Worm (Caenorhabditis elegans) whole organism, L2 larva: ENCODE measurements around the gene ttr-50.

Experiments
- C34F6.9 ChIP-seq: fragments of 150-350 bp; optimal IDR thresholded peaks from 2 replicates; lab custom pipeline; 2014; ENCODE audit warnings: missing biosample characterization, missing genetic modification characterization
- F13H6.1 ChIP-seq: sonication (generic microtip); optimal IDR thresholded peaks from 2 replicates; lab custom pipeline; 2016; ENCODE audit warnings: missing genetic modification characterization, missing compliant biosample characterization
- R02D3.7 ChIP-seq: fragments of 150-350 bp; optimal IDR thresholded peaks from 2 replicates; lab custom pipeline; 2014; ENCODE audit warnings: missing biosample characterization, missing genetic modification characterization
- Y55F3AM.14 ChIP-seq: fragments of 200-800 bp; sonication (Bioruptor generic); optimal IDR thresholded peaks from 2 replicates; lab custom pipeline; 2018; ENCODE audit warnings: mild to moderate bottlenecking, missing genetic modification characterization, missing compliant biosample characterization
- ZK546.5 ChIP-seq: sonication (generic microtip); optimal IDR thresholded peaks from 2 replicates; lab custom pipeline; 2017; ENCODE audit warnings: missing biosample characterization, missing genetic modification characterization
- alr-1 ChIP-seq: fragments of 150-350 bp; optimal IDR thresholded peaks from 2 replicates; lab custom pipeline; 2014; ENCODE audit warnings: missing biosample characterization, missing genetic modification characterization
- aly-2 ChIP-seq: fragments of 150-350 bp; optimal IDR thresholded peaks from 2 replicates; lab custom pipeline; 2014; ENCODE audit warnings: missing biosample characterization, missing genetic modification characterization
- ama-1 ChIP-seq: fragments of 150-350 bp; optimal IDR thresholded peaks from 2 replicates; lab custom pipeline; 2018; ENCODE audit warnings: inconsistent platforms
- blmp-1 ChIP-seq: sonication (generic microtip); optimal IDR thresholded peaks from 2 replicates; lab custom pipeline; 2017; ENCODE audit warnings: missing genetic modification characterization, mild to moderate bottlenecking, missing compliant biosample characterization, antibody characterized with exemption, moderate library complexity; ENCODE audit not compliant: insufficient read depth
- ceh-16 ChIP-seq: fragments of 150-350 bp; optimal IDR thresholded peaks from 2 replicates; lab custom pipeline; 2014; ENCODE audit warnings: missing biosample characterization, missing genetic modification characterization
- ceh-82 ChIP-seq: fragments of 150-350 bp; optimal IDR thresholded peaks from 2 replicates; lab custom pipeline; 2014; ENCODE audit warnings: missing biosample characterization, missing genetic modification characterization
- crh-2 ChIP-seq: sonication (generic microtip); optimal IDR thresholded peaks from 2 replicates; lab custom pipeline; 2017; ENCODE audit warnings: missing biosample characterization, missing genetic modification characterization
- dmd-4 ChIP-seq: sonication (generic microtip); optimal IDR thresholded peaks from 2 replicates; lab custom pipeline; 2017; ENCODE audit warnings: missing biosample characterization, missing genetic modification characterization
- egl-27 ChIP-seq: sonication (generic microtip); optimal IDR thresholded peaks from 3 replicates; lab custom pipeline; 2017; ENCODE audit warnings: missing biosample characterization, missing genetic modification reagents, missing genetic modification characterization
- elt-1 ChIP-seq: fragments of 150-350 bp; optimal IDR thresholded peaks from 2 replicates; lab custom pipeline; 2014; ENCODE audit warnings: missing biosample characterization, missing genetic modification characterization
- elt-3 ChIP-seq: sonication (generic microtip); optimal IDR thresholded peaks from 2 replicates; lab custom pipeline; 2017; ENCODE audit warnings: missing biosample characterization, missing genetic modification characterization
- fos-1 ChIP-seq: fragments of 150-350 bp; optimal IDR thresholded peaks from 2 replicates; lab custom pipeline; 2014; ENCODE audit warnings: missing biosample characterization, missing genetic modification characterization
- gmeb-1 ChIP-seq: fragments of 150-350 bp; optimal IDR thresholded peaks from 2 replicates; lab custom pipeline; 2014; ENCODE audit warnings: missing biosample characterization, missing genetic modification characterization
- lin-11 ChIP-seq: fragments of 150-350 bp; sonication (generic microtip); optimal IDR thresholded peaks from 2 replicates; lab custom pipeline; 2014; ENCODE audit warnings: missing biosample characterization, missing genetic modification characterization, inconsistent platforms, mixed read lengths
- lin-13 ChIP-seq: fragments of 150-350 bp; optimal IDR thresholded peaks from 2 replicates; lab custom pipeline; 2014; ENCODE audit warnings: missing biosample characterization, missing genetic modification reagents, missing genetic modification characterization
- lin-39 ChIP-seq: fragments of 150-350 bp; optimal IDR thresholded peaks from 2 replicates; lab custom pipeline; 2014; ENCODE audit warnings: missing biosample characterization, missing genetic modification reagents, missing genetic modification characterization
- lsy-2 ChIP-seq, 2 experiments: fragments of 150-350 bp in 1 of 2; sonication (generic microtip) in 1 of 2; optimal IDR thresholded peaks; 2 replicates each; lab custom pipeline; 2014 to 2017; ENCODE audit warnings: missing biosample characterization in 2 of 2, missing genetic modification characterization in 2 of 2
- mab-5 ChIP-seq: fragments of 150-350 bp; optimal IDR thresholded peaks from 2 replicates; lab custom pipeline; 2014; ENCODE audit warnings: missing biosample characterization, missing genetic modification characterization
- mbf-1 ChIP-seq: sonication (generic microtip); optimal IDR thresholded peaks from 2 replicates; lab custom pipeline; 2017; ENCODE audit warnings: missing biosample characterization, missing genetic modification characterization
- mdl-1 ChIP-seq, 2 experiments: fragments of 150-350 bp in 1 of 2; sonication (generic microtip) in 1 of 2; optimal IDR thresholded peaks; 2 replicates each; lab custom pipeline; 2017; ENCODE audit warnings: missing biosample characterization in 2 of 2, missing genetic modification characterization in 2 of 2
- nhr-10 ChIP-seq: sonication (generic microtip); optimal IDR thresholded peaks from 2 replicates; lab custom pipeline; 2017; ENCODE audit warnings: missing biosample characterization, missing genetic modification characterization
- nhr-11 ChIP-seq: fragments of 150-350 bp; optimal IDR thresholded peaks from 2 replicates; lab custom pipeline; 2014; ENCODE audit warnings: missing biosample characterization, missing genetic modification characterization
- nhr-12 ChIP-seq: fragments of 150-350 bp; optimal IDR thresholded peaks from 2 replicates; lab custom pipeline; 2014; ENCODE audit warnings: missing biosample characterization, missing genetic modification characterization
- nhr-129 ChIP-seq: fragments of 150-350 bp; optimal IDR thresholded peaks from 2 replicates; lab custom pipeline; 2014; ENCODE audit warnings: missing biosample characterization, missing genetic modification characterization
- nhr-21 ChIP-seq: fragments of 150-350 bp; optimal IDR thresholded peaks from 2 replicates; lab custom pipeline; 2014; ENCODE audit warnings: missing biosample characterization, missing genetic modification characterization
- nhr-23 ChIP-seq: fragments of 150-350 bp; optimal IDR thresholded peaks from 2 replicates; lab custom pipeline; 2014; ENCODE audit warnings: missing biosample characterization, missing genetic modification reagents, missing genetic modification characterization
- nhr-237 ChIP-seq: fragments of 150-350 bp; optimal IDR thresholded peaks from 2 replicates; lab custom pipeline; 2014; ENCODE audit warnings: missing biosample characterization, missing genetic modification characterization
- nhr-25 ChIP-seq: fragments of 150-350 bp; sonication (generic microtip); optimal IDR thresholded peaks from 3 replicates; lab custom pipeline; 2014; ENCODE audit warnings: missing biosample characterization, missing genetic modification characterization
- nhr-6 ChIP-seq: fragments of 150-350 bp; optimal IDR thresholded peaks from 2 replicates; lab custom pipeline; 2014; ENCODE audit warnings: missing biosample characterization, missing genetic modification characterization
- nhr-77 ChIP-seq: fragments of 150-350 bp; optimal IDR thresholded peaks from 2 replicates; lab custom pipeline; 2014; ENCODE audit warnings: missing biosample characterization, missing genetic modification characterization
- peb-1 ChIP-seq: fragments of 150-350 bp; optimal IDR thresholded peaks from 2 replicates; lab custom pipeline; 2014; ENCODE audit warnings: missing biosample characterization, missing genetic modification characterization
- sem-4 ChIP-seq: fragments of 150-350 bp; optimal IDR thresholded peaks from 2 replicates; lab custom pipeline; 2014; ENCODE audit warnings: missing biosample characterization, missing genetic modification reagents, missing genetic modification characterization
- skn-1 ChIP-seq: sonication (generic microtip); optimal IDR thresholded peaks from 2 replicates; lab custom pipeline; 2017; ENCODE audit warnings: missing biosample characterization, missing genetic modification characterization
- sma-3 ChIP-seq: sonication (generic microtip); optimal IDR thresholded peaks from 2 replicates; lab custom pipeline; 2016; ENCODE audit warnings: missing genetic modification reagents, missing genetic modification characterization, missing compliant biosample characterization
- sma-9 ChIP-seq, 2 experiments: fragments of 150-350 bp in 1 of 2; sonication (generic microtip) in 1 of 2; optimal IDR thresholded peaks; 2 replicates each; lab custom pipeline; 2014 to 2016; ENCODE audit warnings: missing genetic modification characterization in 2 of 2, mild to moderate bottlenecking in 1 of 2, missing biosample characterization in 1 of 2, missing compliant biosample characterization in 1 of 2, missing genetic modification reagents in 1 of 2, moderate library complexity in 1 of 2
- snpc-4 ChIP-seq: fragments of 150-350 bp; optimal IDR thresholded peaks from 2 replicates; lab custom pipeline; 2014; ENCODE audit warnings: missing biosample characterization, missing genetic modification characterization
- unc-39 ChIP-seq: fragments of 150-350 bp; optimal IDR thresholded peaks from 2 replicates; lab custom pipeline; 2014; ENCODE audit warnings: missing biosample characterization, missing genetic modification characterization
- unc-55 ChIP-seq: fragments of 150-350 bp; sonication (generic microtip); optimal IDR thresholded peaks from 3 replicates; lab custom pipeline; 2014; ENCODE audit warnings: missing biosample characterization, missing genetic modification reagents, missing genetic modification characterization
- unc-62 ChIP-seq: fragments of 150-350 bp; optimal IDR thresholded peaks from 2 replicates; lab custom pipeline; 2014; ENCODE audit warnings: missing biosample characterization, missing genetic modification reagents, missing genetic modification characterization
- zag-1 ChIP-seq: fragments of 150-350 bp; optimal IDR thresholded peaks from 2 replicates; lab custom pipeline; 2014; ENCODE audit warnings: missing biosample characterization, missing genetic modification characterization
- ztf-1 ChIP-seq: fragments of 200-800 bp; sonication (Bioruptor generic); conservative IDR thresholded peaks from 2 replicates; pipeline ENCODE4 v1.3.6; 2022; ENCODE audit warnings: missing genetic modification characterization, missing compliant biosample characterization
- ztf-11 ChIP-seq: sonication (generic microtip); optimal IDR thresholded peaks from 2 replicates; lab custom pipeline; 2017; ENCODE audit warnings: missing biosample characterization, missing genetic modification characterization
- ztf-4 ChIP-seq: fragments of 150-350 bp; optimal IDR thresholded peaks from 2 replicates; lab custom pipeline; 2014; ENCODE audit warnings: missing biosample characterization, missing genetic modification characterization

Gene ttr-50

ce11 chrIV:11592820-11593219 lies 48.0 kb downstream of the ttr-50 start:
- TF ChIP-seq R02D3.7 (no peak), gmeb-1 (tag; lab: Kevin White, UChicago) (peak; percentile 7), ztf-1 (GFP tag; lab: Robert Waterston, UW) (no peak), Y55F3AM.14 (GFP tag; lab: Kevin White, UChicago) (no peak), dmd-4 (tag; lab: Kevin White, UChicago) (no peak), mdl-1 (tag; optimal IDR thresholded peaks at IDR 0.05; lab: Kevin White, UChicago) (no peak), elt-3 (tag; lab: Kevin White, UChicago) (no peak), lin-39 (tag; lab: Kevin White, UChicago) (no peak), lin-11 (tag; lab: Kevin White, UChicago) (no peak), alr-1 (tag; lab: Kevin White, UChicago) (no peak), snpc-4 (tag; lab: Kevin White, UChicago) (no peak), sem-4 (tag; lab: Kevin White, UChicago) (no peak), nhr-129 (tag; lab: Kevin White, UChicago) (no peak), ama-1 (lab: Kevin White, UChicago) (no peak), ztf-11 (no peak), fos-1 (tag; lab: Kevin White, UChicago) (peak; percentile 53), ceh-16 (tag; lab: Kevin White, UChicago) (no peak), blmp-1 (tag; lab: Kevin White, UChicago) (no peak), nhr-6 (no peak), sma-9 (GFP tag; optimal IDR thresholded peaks at IDR 0.05; lab: Kevin White, UChicago) (peak; percentile 51), sma-9 (tag; optimal IDR thresholded peaks at IDR 0.05; lab: Kevin White, UChicago) (no peak), unc-62 (GFP tag; lab: Kevin White, UChicago) (no peak), egl-27 (tag; lab: Kevin White, UChicago) (no peak), ceh-82 (no peak), ZK546.5 (tag; lab: Kevin White, UChicago) (no peak), nhr-21 (tag; lab: Kevin White, UChicago) (no peak), unc-39 (tag; lab: Kevin White, UChicago) (no peak), nhr-11 (tag; lab: Kevin White, UChicago) (no peak), C34F6.9 (tag; lab: Kevin White, UChicago) (peak; percentile 51), lsy-2 (tag; optimal IDR thresholded peaks at IDR 0.05; lab: Kevin White, UChicago) (peak in 1 of 2 experiments; percentile 65), sma-3 (GFP tag; lab: Kevin White, UChicago) (no peak), nhr-25 (tag; lab: Kevin White, UChicago) (no peak), lin-13 (GFP tag; lab: Kevin White, UChicago) (peak; percentile 72), nhr-23 (tag; lab: Kevin White, UChicago) (no peak), zag-1 (tag; lab: Kevin White, UChicago) (no peak), nhr-12 (tag; lab: Kevin White, UChicago) (no peak), mbf-1 (no peak), nhr-10 (tag; lab: Kevin White, UChicago) (no peak), ztf-4 (no peak), aly-2 (tag; lab: Kevin White, UChicago) (no peak), peb-1 (tag; lab: Kevin White, UChicago) (no peak), unc-55 (GFP tag; lab: Kevin White, UChicago) (peak; percentile 79), crh-2 (tag; lab: Kevin White, UChicago) (peak; percentile 27), elt-1 (tag; lab: Kevin White, UChicago) (no peak), nhr-237 (tag; lab: Kevin White, UChicago) (no peak), F13H6.1 (no peak), mab-5 (tag; lab: Kevin White, UChicago) (no peak), nhr-77 (tag; lab: Kevin White, UChicago) (no peak), skn-1 (tag; lab: Kevin White, UChicago) (no peak)
